Fruit fly (Drosophila melanogaster) whole organism, prepupa: ENCODE measurements around the gene CG13043.

Experiments used
- Blimp-1 ChIP-seq: fragments of 200-800 bp; sonication (Bioruptor generic); optimal IDR thresholded peaks from 3 replicates; lab custom pipeline; 2017; ENCODE audit warnings: missing biosample characterization, missing genetic modification characterization, mild to moderate bottlenecking, moderate library complexity, missing genetic modification reagents
- CG10631 ChIP-seq: fragments of 200-800 bp; sonication (Bioruptor generic); optimal IDR thresholded peaks from 2 replicates; lab custom pipeline; 2016; ENCODE audit warnings: missing biosample characterization, missing genetic modification characterization
- CG10669 ChIP-seq: fragments of 200-800 bp; sonication (Bioruptor generic); optimal IDR thresholded peaks from 3 replicates; lab custom pipeline; 2018; ENCODE audit warnings: missing biosample characterization, mild to moderate bottlenecking, missing genetic modification characterization, moderate library complexity
- CG11294 ChIP-seq: fragments of 200-800 bp; sonication (Bioruptor generic); IDR thresholded peaks from 2 replicates; pipeline ENCODE4 v1.3.6; 2022; ENCODE audit warnings: missing biosample characterization, missing genetic modification characterization
- CG11762 ChIP-seq: fragments of 200-800 bp; sonication (Bioruptor generic); optimal IDR thresholded peaks from 3 replicates; lab custom pipeline; 2016; ENCODE audit warnings: missing biosample characterization, missing genetic modification characterization; ENCODE audit not compliant: insufficient read depth
- CG11902 ChIP-seq: fragments of 200-800 bp; sonication (Bioruptor generic); optimal IDR thresholded peaks from 3 replicates; lab custom pipeline; 2016; ENCODE audit warnings: missing biosample characterization, missing genetic modification characterization
- CG15336 ChIP-seq: fragments of 200-800 bp; sonication (Bioruptor generic); IDR thresholded peaks from 2 replicates; pipeline ENCODE4 v1.3.6; 2022; ENCODE audit warnings: missing biosample characterization, missing genetic modification characterization
- CG16779 ChIP-seq: fragments of 200-800 bp; sonication (Bioruptor generic); optimal IDR thresholded peaks from 3 replicates; lab custom pipeline; 2017; ENCODE audit warnings: missing biosample characterization, mild to moderate bottlenecking, missing genetic modification characterization
- CG3032 ChIP-seq: fragments of 200-800 bp; optimal IDR thresholded peaks from 2 replicates; lab custom pipeline; 2019; ENCODE audit warnings: missing biosample characterization, mild to moderate bottlenecking, missing genetic modification characterization, moderate library complexity
- CG32006 ChIP-seq: fragments of 200-800 bp; sonication (Bioruptor generic); optimal IDR thresholded peaks from 3 replicates; lab custom pipeline; 2017; ENCODE audit warnings: missing biosample characterization, mild to moderate bottlenecking, missing genetic modification characterization
- CG34406 ChIP-seq: fragments of 200-800 bp; sonication (Bioruptor generic); optimal IDR thresholded peaks from 3 replicates; lab custom pipeline; 2016; ENCODE audit warnings: missing biosample characterization, missing genetic modification characterization
- CG3919 ChIP-seq: fragments of 200-800 bp; sonication (Bioruptor generic); optimal IDR thresholded peaks from 3 replicates; lab custom pipeline; 2016; ENCODE audit warnings: missing biosample characterization, missing genetic modification characterization
- CG7368 ChIP-seq: fragments of 200-800 bp; sonication (Bioruptor generic); optimal IDR thresholded peaks from 3 replicates; lab custom pipeline; 2016; ENCODE audit warnings: missing biosample characterization, missing genetic modification characterization
- CG8119 ChIP-seq: fragments of 200-800 bp; sonication (Bioruptor generic); IDR thresholded peaks from 3 replicates; pipeline ENCODE4 v1.3.6; 2022; ENCODE audit warnings: missing biosample characterization, missing genetic modification characterization
- CG8319 ChIP-seq: fragments of 200-800 bp; sonication (Bioruptor generic); optimal IDR thresholded peaks from 3 replicates; lab custom pipeline; 2016; ENCODE audit warnings: missing biosample characterization, missing genetic modification characterization
- CG9139 ChIP-seq: fragments of 200-800 bp; sonication (Bioruptor generic); optimal IDR thresholded peaks from 3 replicates; lab custom pipeline; 2017; ENCODE audit warnings: missing biosample characterization, mild to moderate bottlenecking, missing genetic modification characterization
- Eip75B ChIP-seq: fragments of 200-800 bp; sonication (Bioruptor generic); optimal IDR thresholded peaks from 3 replicates; lab custom pipeline; 2016; ENCODE audit warnings: missing biosample characterization, missing genetic modification characterization
- Eip78C ChIP-seq: fragments of 200-800 bp; sonication (Bioruptor generic); peaks from one replicate; lab custom pipeline; 2016; ENCODE audit warnings: missing biosample characterization, missing genetic modification characterization
- Eip93F ChIP-seq: fragments of 200-800 bp; sonication (Bioruptor generic); optimal IDR thresholded peaks from 2 replicates; lab custom pipeline; 2016; ENCODE audit warnings: missing biosample characterization, mild to moderate bottlenecking, missing genetic modification characterization
- Ets21C ChIP-seq: fragments of 200-800 bp; sonication (Bioruptor generic); optimal IDR thresholded peaks from 3 replicates; lab custom pipeline; 2016; ENCODE audit warnings: missing biosample characterization, missing genetic modification characterization
- Gug ChIP-seq: fragments of 200-800 bp; sonication (Bioruptor generic); IDR thresholded peaks from 2 replicates; pipeline ENCODE4 v1.3.6; 2022; ENCODE audit warnings: missing biosample characterization, missing genetic modification characterization
- Hr38 ChIP-seq: sonication (Bioruptor generic); optimal IDR thresholded peaks from 2 replicates; lab custom pipeline; 2016; ENCODE audit warnings: missing biosample characterization, missing genetic modification characterization
- Hr4 ChIP-seq: fragments of 200-800 bp; sonication (Bioruptor generic); optimal IDR thresholded peaks from 3 replicates; lab custom pipeline; 2016; ENCODE audit warnings: missing biosample characterization, missing genetic modification characterization
- Lpt ChIP-seq: fragments of 200-800 bp; sonication (Bioruptor generic); optimal IDR thresholded peaks from 3 replicates; lab custom pipeline; 2016; ENCODE audit warnings: missing biosample characterization, missing genetic modification characterization
- Met ChIP-seq: fragments of 200-800 bp; sonication (Bioruptor generic); optimal IDR thresholded peaks from 3 replicates; lab custom pipeline; 2016; ENCODE audit warnings: missing biosample characterization, missing genetic modification characterization
- OdsH ChIP-seq: fragments of 200-800 bp; sonication (Bioruptor generic); optimal IDR thresholded peaks from 3 replicates; lab custom pipeline; 2016; ENCODE audit warnings: missing biosample characterization, missing genetic modification characterization
- Smox ChIP-seq: fragments of 200-800 bp; sonication (Bioruptor generic); optimal IDR thresholded peaks from 3 replicates; lab custom pipeline; 2016; ENCODE audit warnings: missing biosample characterization, missing genetic modification characterization
- Sox102F ChIP-seq: fragments of 200-800 bp; sonication (Bioruptor generic); optimal IDR thresholded peaks from 2 replicates; lab custom pipeline; 2016; ENCODE audit warnings: missing biosample characterization, mild to moderate bottlenecking, missing genetic modification characterization
- Sox14 ChIP-seq: fragments of 200-800 bp; sonication (Bioruptor generic); optimal IDR thresholded peaks from 3 replicates; lab custom pipeline; 2016; ENCODE audit warnings: missing biosample characterization, missing genetic modification characterization
- achi ChIP-seq: fragments of 200-800 bp; sonication (Bioruptor generic); optimal IDR thresholded peaks from 3 replicates; lab custom pipeline; 2016; ENCODE audit warnings: missing biosample characterization, missing genetic modification characterization
- acj6 ChIP-seq: fragments of 200-800 bp; sonication (Bioruptor generic); optimal IDR thresholded peaks from 3 replicates; lab custom pipeline; 2016; ENCODE audit warnings: missing biosample characterization, missing genetic modification characterization
- cyc ChIP-seq: fragments of 200-800 bp; sonication (Bioruptor generic); optimal IDR thresholded peaks from 3 replicates; lab custom pipeline; 2016; ENCODE audit warnings: missing biosample characterization, missing genetic modification characterization
- dac ChIP-seq: fragments of 200-800 bp; sonication (Bioruptor generic); optimal IDR thresholded peaks from 2 replicates; lab custom pipeline; 2017; ENCODE audit warnings: missing biosample characterization, mild to moderate bottlenecking, missing genetic modification characterization
- eg ChIP-seq: fragments of 200-800 bp; sonication (Bioruptor generic); IDR thresholded peaks from 3 replicates; pipeline ENCODE4 v1.3.6; 2022; ENCODE audit warnings: missing biosample characterization, missing genetic modification characterization
- esn ChIP-seq: fragments of 200-800 bp; sonication (Bioruptor generic); optimal IDR thresholded peaks from 2 replicates; lab custom pipeline; 2016; ENCODE audit warnings: missing biosample characterization, mild to moderate bottlenecking, missing genetic modification characterization, moderate library complexity
- fd85E ChIP-seq: fragments of 200-800 bp; sonication (Bioruptor generic); optimal IDR thresholded peaks from 3 replicates; lab custom pipeline; 2016; ENCODE audit warnings: missing biosample characterization, missing genetic modification characterization
- fkh ChIP-seq: fragments of 200-800 bp; sonication (Bioruptor generic); optimal IDR thresholded peaks from 3 replicates; lab custom pipeline; 2017; ENCODE audit warnings: missing biosample characterization, mild to moderate bottlenecking, missing genetic modification characterization, moderate library complexity
- net ChIP-seq: fragments of 200-800 bp; sonication (Bioruptor generic); optimal IDR thresholded peaks from 3 replicates; lab custom pipeline; 2016; ENCODE audit warnings: missing biosample characterization, missing genetic modification characterization
- salr ChIP-seq, 2 experiments: fragments of 200-800 bp; sonication (Bioruptor generic); optimal IDR thresholded peaks; 3 replicates each; lab custom pipeline; 2016 to 2018; ENCODE audit warnings: missing biosample characterization in 2 of 2, missing genetic modification characterization in 2 of 2, mild to moderate bottlenecking in 1 of 2
- spab ChIP-seq: fragments of 200-800 bp; sonication (Bioruptor generic); optimal IDR thresholded peaks from 2 replicates; lab custom pipeline; 2017; ENCODE audit warnings: missing biosample characterization, mild to moderate bottlenecking, missing genetic modification characterization, missing genetic modification reagents
- ss ChIP-seq, 2 experiments: fragments of 200-800 bp; sonication (Bioruptor generic); optimal IDR thresholded peaks; 2 replicates in 1 of 2; 3 replicates in 1 of 2; lab custom pipeline; 2017 to 2018; ENCODE audit warnings: mild to moderate bottlenecking in 2 of 2, missing biosample characterization in 2 of 2, missing genetic modification characterization in 2 of 2, moderate library complexity in 1 of 2
- svp ChIP-seq: fragments of 200-800 bp; sonication (Bioruptor generic); peaks from one replicate; lab custom pipeline; 2016; ENCODE audit warnings: missing biosample characterization, missing genetic modification characterization
- topi ChIP-seq: fragments of 200-800 bp; sonication (Bioruptor generic); optimal IDR thresholded peaks from 3 replicates; lab custom pipeline; 2016; ENCODE audit warnings: missing biosample characterization, missing genetic modification characterization

The CG13043 gene

dm6 chr3L:16319399-16319906 is 13.8 kb upstream of the CG13043 start, which contains the start of the genes CG13041 and CG13060:
TSS of gene CG13041 (minus strand) at chr3L:16319526.
TSS of gene CG13060 (plus strand) at chr3L:16319856.
- TF ChIP-seq Smox (GFP tag; lab: Kevin White, UChicago) (no peak), achi (no peak), Blimp-1 (GFP tag; lab: Kevin White, UChicago) (no peak), acj6 (GFP tag; lab: Kevin White, UChicago) (no peak), CG11762 (no peak), spab (GFP tag; lab: Kevin White, UChicago) (no peak), OdsH (GFP tag; lab: Kevin White, UChicago) (no peak), Eip75B (GFP tag; lab: Kevin White, UChicago) (no peak), CG10631 (no peak), CG11294 (GFP tag; lab: Robert Waterston, UW) (no peak)

- no peak for TF ChIP-seq cyc (GFP tag; lab: Kevin White, UChicago)
Measured at dm6 chr3L:16317724-16318123, 12.1 kb upstream of the CG13043 start, which contains the start of gene Nplp3. TSS of gene Nplp3 (plus strand) at chr3L:16318024.

dm6 chr3L:16313985-16314384 is 8.3 kb upstream of the CG13043 start, which contains the start of gene CG13062:
TSS of gene CG13062 (plus strand) at chr3L:16314285.
- TF ChIP-seq svp (peak; percentile 12), Smox (GFP tag; lab: Kevin White, UChicago) (no peak), achi (peak; percentile 8)

- TF ChIP-seq CG32006 (GFP tag; lab: Kevin White, UChicago) (peak; percentile 80), Met (GFP tag; lab: Kevin White, UChicago) (no peak), CG15336 (peak; percentile 82), CG16779 (tag; lab: Kevin White, UChicago) (peak; percentile 37), Hr4 (peak; percentile 77), CG10669 (no peak), fkh (GFP tag; lab: Kevin White, UChicago) (no peak), cyc (GFP tag; lab: Kevin White, UChicago) (no peak), net (peak; percentile 29), Ets21C (GFP tag; lab: Kevin White, UChicago) (no peak), spab (GFP tag; lab: Kevin White, UChicago) (no peak), dac (GFP tag; lab: Kevin White, UChicago) (peak; percentile 83), CG3919 (GFP tag; lab: Kevin White, UChicago) (peak; percentile 52), Lpt (GFP tag; lab: Kevin White, UChicago) (peak; percentile 56), achi (peak; percentile 34), Eip93F (GFP tag; lab: Kevin White, UChicago) (no peak), Hr38 (no peak), acj6 (GFP tag; lab: Kevin White, UChicago) (peak; percentile 21), ss (GFP tag; optimal IDR thresholded peaks at IDR 0.05; lab: Kevin White, UChicago) (no peak), CG11902 (no peak), Sox102F (no peak), CG9139 (GFP tag; lab: Kevin White, UChicago) (no peak), Eip75B (GFP tag; lab: Kevin White, UChicago) (peak; percentile 61), CG11762 (peak; percentile 8), CG7368 (GFP tag; lab: Kevin White, UChicago) (peak; percentile 16), CG8319 (no peak), eg (GFP tag; lab: Robert Waterston, UW) (peak; percentile 86), Eip78C (peak; percentile 74), Sox14 (GFP tag; lab: Kevin White, UChicago) (peak; percentile 38), CG8119 (GFP tag; lab: Robert Waterston, UW) (peak; percentile 66), CG34406 (GFP tag; lab: Kevin White, UChicago) (no peak), CG10631 (peak; percentile 59), fd85E (no peak), CG3032 (tag; lab: Kevin White, UChicago) (no peak), Blimp-1 (GFP tag; lab: Kevin White, UChicago) (no peak), topi (GFP tag; lab: Kevin White, UChicago) (no peak), Smox (GFP tag; lab: Kevin White, UChicago) (no peak), salr (GFP tag; optimal IDR thresholded peaks at IDR 0.05; lab: Kevin White, UChicago) (peak in 1 of 2 experiments; percentile 44), Gug (GFP tag; lab: Robert Waterston, UW) (no peak), CG11294 (GFP tag; lab: Robert Waterston, UW) (peak; percentile 52), esn (GFP tag; lab: Kevin White, UChicago) (no peak)
Measured at dm6 chr3L:16309972-16310371, 4.3 kb upstream of the CG13043 start.
